Fruit fly (Drosophila melanogaster) whole organism, embryonic: ENCODE measurements around the gene CG14915.

Source experiments
- Ada2b ChIP-seq: fragments of 200-800 bp; sonication (Bioruptor generic); IDR thresholded peaks from 2 replicates; pipeline ENCODE4 v1.3.6; 2022; ENCODE audit warnings: missing biosample characterization, missing genetic modification characterization
- Aef1 ChIP-seq: fragments of 200-800 bp; sonication (Bioruptor generic); IDR thresholded peaks from 3 replicates; pipeline ENCODE4 v1.3.6; 2022; ENCODE audit warnings: missing biosample characterization, missing genetic modification characterization
- Antp ChIP-seq: fragments of 200-800 bp; sonication (Bioruptor generic); optimal IDR thresholded peaks from 3 replicates; lab custom pipeline; 2016; ENCODE audit warnings: missing biosample characterization, missing genetic modification characterization
- B-H2 ChIP-seq: fragments of 200-800 bp; sonication (Bioruptor generic); optimal IDR thresholded peaks from 2 replicates; lab custom pipeline; 2018; ENCODE audit warnings: missing biosample characterization, mild to moderate bottlenecking, missing genetic modification characterization
- BEAF-32 ChIP-seq: fragments of 200-800 bp; sonication (Bioruptor generic); optimal IDR thresholded peaks from 3 replicates; lab custom pipeline; 2017; ENCODE audit warnings: missing biosample characterization, missing genetic modification characterization, mild to moderate bottlenecking, moderate library complexity, missing genetic modification reagents
- CG11398 ChIP-seq: fragments of 200-800 bp; sonication (Bioruptor generic); optimal IDR thresholded peaks from 2 replicates; lab custom pipeline; 2016; ENCODE audit warnings: missing biosample characterization, missing genetic modification characterization
- CG1233 ChIP-seq: fragments of 200-800 bp; sonication (Bioruptor generic); optimal IDR thresholded peaks from 4 replicates; lab custom pipeline; 2018; ENCODE audit warnings: missing biosample characterization, mild to moderate bottlenecking, missing genetic modification characterization
- CG12391 ChIP-seq: fragments of 200-800 bp; sonication (Bioruptor generic); optimal IDR thresholded peaks from 3 replicates; lab custom pipeline; 2018; ENCODE audit warnings: missing biosample characterization, mild to moderate bottlenecking, missing genetic modification characterization, moderate library complexity
- CG12942 ChIP-seq: fragments of 200-800 bp; sonication (Bioruptor generic); optimal IDR thresholded peaks from 3 replicates; lab custom pipeline; 2016; ENCODE audit warnings: missing biosample characterization, missing genetic modification characterization
- CG17568 ChIP-seq: fragments of 200-800 bp; sonication (Bioruptor generic); optimal IDR thresholded peaks from 2 replicates; lab custom pipeline; 2018; ENCODE audit warnings: missing biosample characterization, mild to moderate bottlenecking, missing genetic modification characterization, moderate library complexity
- CG18262 ChIP-seq: fragments of 200-800 bp; optimal IDR thresholded peaks from 3 replicates; lab custom pipeline; 2019; ENCODE audit warnings: missing biosample characterization, mild to moderate bottlenecking, missing genetic modification characterization, moderate library complexity
- CG31441 ChIP-seq: fragments of 200-800 bp; sonication (Bioruptor generic); IDR thresholded peaks from 2 replicates; pipeline ENCODE4 v1.3.6; 2022; ENCODE audit warnings: missing biosample characterization, missing genetic modification characterization
- CG6765 ChIP-seq: fragments of 200-800 bp; sonication (Bioruptor generic); optimal IDR thresholded peaks from 3 replicates; lab custom pipeline; 2017; ENCODE audit warnings: missing biosample characterization, mild to moderate bottlenecking, missing genetic modification characterization
- CG7556 ChIP-seq: fragments of 200-800 bp; sonication (Bioruptor generic); optimal IDR thresholded peaks from 2 replicates; lab custom pipeline; 2017; ENCODE audit warnings: missing biosample characterization, mild to moderate bottlenecking, missing genetic modification characterization
- CG8281 ChIP-seq: fragments of 200-800 bp; sonication (Bioruptor generic); optimal IDR thresholded peaks from 2 replicates; lab custom pipeline; 2018; ENCODE audit warnings: missing biosample characterization, mild to moderate bottlenecking, missing genetic modification characterization, moderate library complexity
- CG9437 ChIP-seq: fragments of 200-800 bp; sonication (Bioruptor generic); optimal IDR thresholded peaks from 2 replicates; lab custom pipeline; 2018; ENCODE audit warnings: missing biosample characterization, mild to moderate bottlenecking, missing genetic modification characterization
- Chrac-16 ChIP-seq: fragments of 200-800 bp; sonication (Bioruptor generic); optimal IDR thresholded peaks from 3 replicates; lab custom pipeline; 2016; ENCODE audit warnings: missing biosample characterization, missing genetic modification characterization
- GATAe ChIP-seq: fragments of 200-800 bp; sonication (Bioruptor generic); conservative IDR thresholded peaks from 2 replicates; pipeline ENCODE4 v1.3.6; 2022; ENCODE audit warnings: missing biosample characterization, missing genetic modification characterization
- H2.0 ChIP-seq: fragments of 200-800 bp; sonication (Bioruptor generic); IDR thresholded peaks from 2 replicates; pipeline ENCODE4 v1.3.6; 2022; ENCODE audit warnings: missing biosample characterization, missing genetic modification characterization
- HmgZ ChIP-seq: fragments of 200-800 bp; sonication (Bioruptor generic); optimal IDR thresholded peaks from 2 replicates; lab custom pipeline; 2018; ENCODE audit warnings: missing biosample characterization, mild to moderate bottlenecking, missing genetic modification characterization
- Hsf ChIP-seq: fragments of 200-800 bp; sonication (Bioruptor generic); optimal IDR thresholded peaks from 3 replicates; lab custom pipeline; 2016; ENCODE audit warnings: missing biosample characterization, missing genetic modification characterization
- Jarid2 ChIP-seq: fragments of 200-800 bp; sonication (Bioruptor generic); optimal IDR thresholded peaks from 3 replicates; lab custom pipeline; 2017; ENCODE audit warnings: mild to moderate bottlenecking, missing biosample characterization, missing genetic modification reagents, missing genetic modification characterization
- Mad ChIP-seq: fragments of 200-800 bp; sonication (Bioruptor generic); optimal IDR thresholded peaks from 2 replicates; lab custom pipeline; 2016; ENCODE audit warnings: missing biosample characterization, missing genetic modification characterization
- Meics ChIP-seq: fragments of 200-800 bp; sonication (Bioruptor generic); optimal IDR thresholded peaks from 2 replicates; lab custom pipeline; 2017; ENCODE audit warnings: missing biosample characterization, mild to moderate bottlenecking, missing genetic modification characterization
- NC2β ChIP-seq: fragments of 200-800 bp; sonication (Bioruptor generic); optimal IDR thresholded peaks from 2 replicates; lab custom pipeline; 2016; ENCODE audit warnings: missing biosample characterization, missing genetic modification characterization
- Ptx1 ChIP-seq: fragments of 200-800 bp; sonication (Bioruptor generic); IDR thresholded peaks from 2 replicates; pipeline ENCODE4 v1.3.6; 2022; ENCODE audit warnings: missing biosample characterization, missing genetic modification characterization
- Ssrp ChIP-seq: fragments of 200-800 bp; sonication (Bioruptor generic); optimal IDR thresholded peaks from 2 replicates; lab custom pipeline; 2018; ENCODE audit warnings: missing biosample characterization, mild to moderate bottlenecking, missing genetic modification characterization, moderate library complexity
- ase ChIP-seq: fragments of 200-800 bp; sonication (Bioruptor generic); IDR thresholded peaks from 3 replicates; pipeline ENCODE4 v1.3.6; 2022; ENCODE audit warnings: missing biosample characterization, missing genetic modification characterization
- bab2 ChIP-seq: fragments of 200-800 bp; sonication (Bioruptor generic); optimal IDR thresholded peaks from 2 replicates; lab custom pipeline; 2016; ENCODE audit warnings: missing biosample characterization, missing genetic modification characterization
- btn ChIP-seq: fragments of 200-800 bp; sonication (Bioruptor generic); optimal IDR thresholded peaks from 2 replicates; lab custom pipeline; 2016; ENCODE audit warnings: missing biosample characterization, missing genetic modification characterization
- danr ChIP-seq: fragments of 200-800 bp; sonication (Bioruptor generic); IDR thresholded peaks from 2 replicates; pipeline ENCODE4 v1.3.6; 2022; ENCODE audit warnings: missing biosample characterization, missing genetic modification characterization
- dimm ChIP-seq: fragments of 200-800 bp; sonication (Bioruptor generic); IDR thresholded peaks from 2 replicates; pipeline ENCODE4 v1.3.6; 2022; ENCODE audit warnings: missing biosample characterization, missing genetic modification characterization
- fru ChIP-seq: fragments of >200 bp; optimal IDR thresholded peaks from 2 replicates; lab custom pipeline; 2017
- ftz-f1 ChIP-seq: fragments of 200-800 bp; sonication (Bioruptor generic); optimal IDR thresholded peaks from 2 replicates; lab custom pipeline; 2016; ENCODE audit warnings: missing biosample characterization, missing genetic modification characterization
- jigr1 ChIP-seq: fragments of 200-800 bp; sonication (Bioruptor generic); IDR thresholded peaks from 3 replicates; pipeline ENCODE4 v1.3.6; 2022; ENCODE audit warnings: missing biosample characterization, missing genetic modification characterization
- kah ChIP-seq: fragments of 200-800 bp; sonication (Bioruptor generic); optimal IDR thresholded peaks from 2 replicates; lab custom pipeline; 2018; ENCODE audit warnings: missing biosample characterization, mild to moderate bottlenecking, missing genetic modification characterization
- kni ChIP-seq: fragments of 200-800 bp; sonication (Bioruptor generic); optimal IDR thresholded peaks from 3 replicates; lab custom pipeline; 2017; ENCODE audit warnings: mild to moderate bottlenecking, missing biosample characterization, missing genetic modification reagents, missing genetic modification characterization
- onecut ChIP-seq: fragments of 200-800 bp; sonication (Bioruptor generic); IDR thresholded peaks from 2 replicates; pipeline ENCODE4 v1.3.6; 2022; ENCODE audit warnings: missing biosample characterization, missing genetic modification characterization
- pros ChIP-seq: fragments of 200-800 bp; sonication (Bioruptor generic); optimal IDR thresholded peaks from 3 replicates; lab custom pipeline; 2019; ENCODE audit warnings: missing biosample characterization, mild to moderate bottlenecking, missing genetic modification characterization, moderate library complexity
- rib ChIP-seq: fragments of 200-800 bp; sonication (Bioruptor generic); IDR thresholded peaks from 2 replicates; pipeline ENCODE4 v1.3.6; 2022; ENCODE audit warnings: missing biosample characterization, missing genetic modification characterization
- ro ChIP-seq: fragments of 200-800 bp; sonication (Bioruptor generic); IDR thresholded peaks from 2 replicates; pipeline ENCODE4 v1.3.6; 2022; ENCODE audit warnings: missing biosample characterization, missing genetic modification characterization
- sd ChIP-seq: fragments of 200-800 bp; sonication (Bioruptor generic); optimal IDR thresholded peaks from 3 replicates; lab custom pipeline; 2018; ENCODE audit warnings: missing biosample characterization, mild to moderate bottlenecking, missing genetic modification characterization, moderate library complexity
- sisA ChIP-seq: fragments of 200-800 bp; sonication (Bioruptor generic); IDR thresholded peaks from 2 replicates; pipeline ENCODE4 v1.3.6; 2022; ENCODE audit warnings: missing biosample characterization, missing genetic modification characterization
- sqz ChIP-seq: fragments of 200-800 bp; sonication (Bioruptor generic); optimal IDR thresholded peaks from 3 replicates; lab custom pipeline; 2018; ENCODE audit warnings: missing biosample characterization, mild to moderate bottlenecking, missing genetic modification characterization
- ssp ChIP-seq: fragments of 200-800 bp; sonication (Bioruptor generic); IDR thresholded peaks from 2 replicates; pipeline ENCODE4 v1.3.6; 2022; ENCODE audit warnings: missing biosample characterization, missing genetic modification characterization
- stc ChIP-seq: fragments of 200-800 bp; sonication (Bioruptor generic); IDR thresholded peaks from 2 replicates; pipeline ENCODE4 v1.3.6; 2022; ENCODE audit warnings: missing biosample characterization, missing genetic modification characterization
- tap ChIP-seq: fragments of 200-800 bp; optimal IDR thresholded peaks from 3 replicates; lab custom pipeline; 2019; ENCODE audit warnings: missing biosample characterization, mild to moderate bottlenecking, missing genetic modification characterization, moderate library complexity
- tio ChIP-seq: fragments of 200-800 bp; sonication (Bioruptor generic); optimal IDR thresholded peaks from 2 replicates; lab custom pipeline; 2017; ENCODE audit warnings: missing biosample characterization, missing genetic modification characterization, inconsistent platforms
- tll ChIP-seq, 2 experiments: fragments of 200-800 bp in 1 of 2; fragments of >200 bp in 1 of 2; sonication (Bioruptor generic) in 1 of 2; optimal IDR thresholded peaks; 2 replicates each; lab custom pipeline; 2017 to 2019; ENCODE audit warnings: missing biosample characterization in 2 of 2, missing genetic modification characterization in 2 of 2, mild to moderate bottlenecking in 1 of 2, moderate library complexity in 1 of 2
- tna ChIP-seq: fragments of 200-800 bp; sonication (Bioruptor generic); IDR thresholded peaks from 2 replicates; pipeline ENCODE4 v1.3.6; 2022; ENCODE audit warnings: missing biosample characterization, missing genetic modification characterization; ENCODE audit not compliant: partially characterized antibody
- usp ChIP-seq: fragments of >200 bp; optimal IDR thresholded peaks from 2 replicates; lab custom pipeline; 2017; ENCODE audit warnings: missing biosample characterization, missing genetic modification characterization
- vnd ChIP-seq: fragments of 200-800 bp; sonication (Bioruptor generic); IDR thresholded peaks from 3 replicates; pipeline ENCODE4 v1.3.6; 2022; ENCODE audit warnings: missing biosample characterization, missing genetic modification characterization; ENCODE audit not compliant: partially characterized antibody

The CG14915 gene

dm6 chr2L:11106562-11106962 is 35.7 kb downstream of the CG14915 start, which contains the start of gene Reps (continued):
- TF ChIP-seq CG6765 (GFP tag; lab: Kevin White, UChicago): peak; percentile 96
- TF ChIP-seq usp (GFP tag; lab: Kevin White, UChicago): no peak
- TF ChIP-seq tap (tag; lab: Kevin White, UChicago): peak; percentile 97
- no peak for TF ChIP-seq fru
- peak; percentile 93 for TF ChIP-seq CG11398 (GFP tag; lab: Kevin White, UChicago)
- TF ChIP-seq CG9437 (GFP tag; lab: Kevin White, UChicago): peak; percentile 92
- TF ChIP-seq Meics: peak; percentile 98
- peak; percentile 99 for TF ChIP-seq sisA (GFP tag; lab: Robert Waterston, UW)
- peak; percentile 96 for TF ChIP-seq sqz
- peak; percentile 97 for TF ChIP-seq CG17568 (GFP tag; lab: Kevin White, UChicago)
- TF ChIP-seq kni (GFP tag; lab: Kevin White, UChicago): no peak
- TF ChIP-seq Mad (GFP tag; lab: Kevin White, UChicago): peak; percentile 98
- peak; percentile 99 for TF ChIP-seq Ptx1 (GFP tag; lab: Robert Waterston, UW)
- peak; percentile 94 for TF ChIP-seq ssp
- peak; percentile 99 for TF ChIP-seq CG31441 (GFP tag; lab: Robert Waterston, UW)
- no peak for TF ChIP-seq tna (GFP tag; lab: Robert Waterston, UW)
- TF ChIP-seq Hsf: peak; percentile 99
- TF ChIP-seq CG1233 (GFP tag; lab: Kevin White, UChicago): peak; percentile 98
- TF ChIP-seq ro (GFP tag; lab: Robert Waterston, UW): peak; percentile 99
- peak; percentile 99 for TF ChIP-seq stc (GFP tag; lab: Robert Waterston, UW)
- peak; percentile 98 for TF ChIP-seq bab2
- peak; percentile 99 for TF ChIP-seq Ssrp (tag; lab: Kevin White, UChicago)
- TF ChIP-seq btn: peak; percentile 94
- peak; percentile 95 for TF ChIP-seq onecut (GFP tag; lab: Robert Waterston, UW)
- peak; percentile 98 for TF ChIP-seq GATAe (GFP tag; lab: Robert Waterston, UW)
- peak; percentile 98 for TF ChIP-seq danr
- TF ChIP-seq tio: peak; percentile 99
- TF ChIP-seq CG18262 (tag; lab: Kevin White, UChicago): peak; percentile 98
- peak; percentile 97 for TF ChIP-seq CG7556 (GFP tag; lab: Kevin White, UChicago)
- peak; percentile 75 to 82 for TF ChIP-seq tll (GFP tag; optimal IDR thresholded peaks at IDR 0.05; lab: Kevin White, UChicago)
- peak; percentile 99 for TF ChIP-seq Aef1
- TF ChIP-seq CG8281 (tag; lab: Kevin White, UChicago): peak; percentile 90
- TF ChIP-seq Jarid2 (GFP tag; lab: Kevin White, UChicago): peak; percentile 90
- peak; percentile 99 for TF ChIP-seq CG12942
- peak; percentile 98 for TF ChIP-seq jigr1 (GFP tag; lab: Robert Waterston, UW)
- peak; percentile 52; the same call in 2 of the 3 replicates for TF ChIP-seq vnd (GFP tag; lab: Robert Waterston, UW)
- peak; percentile 69 for TF ChIP-seq pros (GFP tag; lab: Kevin White, UChicago)
- TF ChIP-seq CG12391 (tag; lab: Kevin White, UChicago): peak; percentile 99
- TF ChIP-seq Chrac-16 (GFP tag; lab: Kevin White, UChicago): peak; percentile 99
- peak; percentile 75 for TF ChIP-seq BEAF-32
- no peak for TF ChIP-seq sd
- peak; percentile 96 for TF ChIP-seq B-H2
- TF ChIP-seq dimm: peak; percentile 96
- peak; percentile 99 for TF ChIP-seq HmgZ
- TF ChIP-seq ase: peak; percentile 99
- TF ChIP-seq H2.0 (GFP tag; lab: Robert Waterston, UW): peak; percentile 98
- peak; percentile 97 for TF ChIP-seq rib (GFP tag; lab: Robert Waterston, UW)
- TF ChIP-seq kah (GFP tag; lab: Kevin White, UChicago): peak; percentile 94
- TF ChIP-seq NC2β (GFP tag; lab: Kevin White, UChicago): peak; percentile 98
- TF ChIP-seq Antp (GFP tag; lab: Kevin White, UChicago): peak; percentile 96
- TF ChIP-seq Ada2b (GFP tag; lab: Robert Waterston, UW): peak; percentile 98
- TF ChIP-seq ftz-f1: peak; percentile 84
